Worm (Caenorhabditis elegans) whole organism, late embryonic: Measurements from ENCODE around the gene cdd-1.

ENCODE experiments used
- C08G9.2 ChIP-seq: sonication (generic microtip); optimal IDR thresholded peaks from 2 replicates; lab custom pipeline; 2016; ENCODE audit warnings: mild to moderate bottlenecking, missing genetic modification characterization, moderate library complexity, missing compliant biosample characterization
- F13H6.1 ChIP-seq: sonication (generic microtip); optimal IDR thresholded peaks from 2 replicates; lab custom pipeline; 2016; ENCODE audit warnings: missing genetic modification characterization, missing compliant biosample characterization
- K09A11.1 ChIP-seq: sonication (generic microtip); optimal IDR thresholded peaks from 2 replicates; lab custom pipeline; 2017; ENCODE audit warnings: antibody characterized with exemption, mild to moderate bottlenecking, missing genetic modification characterization, missing compliant biosample characterization; ENCODE audit not compliant: insufficient read depth
- Y22D7AL.16 ChIP-seq: sonication (generic microtip); optimal IDR thresholded peaks from 2 replicates; lab custom pipeline; 2016; ENCODE audit warnings: missing genetic modification characterization, missing compliant biosample characterization
- ahr-1 ChIP-seq: sonication (generic microtip); optimal IDR thresholded peaks from 2 replicates; lab custom pipeline; 2016; ENCODE audit warnings: missing genetic modification characterization, missing compliant biosample characterization
- ceh-22 ChIP-seq: sonication (generic microtip); optimal IDR thresholded peaks from 2 replicates; lab custom pipeline; 2017; ENCODE audit warnings: missing biosample characterization, missing genetic modification characterization
- ceh-34 ChIP-seq: sonication (generic microtip); optimal IDR thresholded peaks from 2 replicates; lab custom pipeline; 2016; ENCODE audit warnings: mild to moderate bottlenecking, missing genetic modification characterization, missing compliant biosample characterization
- ceh-45 ChIP-seq: fragments of 200-800 bp; sonication (Bioruptor generic); IDR thresholded peaks from 2 replicates; pipeline ENCODE4 v1.3.6; 2022; ENCODE audit warnings: missing genetic modification reagents, missing genetic modification characterization, missing compliant biosample characterization
- dve-1 ChIP-seq: sonication (generic microtip); optimal IDR thresholded peaks from 2 replicates; lab custom pipeline; 2017; ENCODE audit warnings: antibody characterized with exemption, mild to moderate bottlenecking, missing genetic modification characterization, missing compliant biosample characterization
- ets-4 ChIP-seq: sonication (generic microtip); optimal IDR thresholded peaks from 2 replicates; lab custom pipeline; 2016; ENCODE audit warnings: missing genetic modification characterization, missing compliant biosample characterization
- fkh-10 ChIP-seq: fragments of 150-350 bp; optimal IDR thresholded peaks from 2 replicates; lab custom pipeline; 2014; ENCODE audit warnings: missing biosample characterization, missing genetic modification reagents, missing genetic modification characterization
- hlh-6 ChIP-seq: sonication (generic microtip); optimal IDR thresholded peaks from 2 replicates; lab custom pipeline; 2016; ENCODE audit warnings: missing genotype, missing genetic modification characterization, missing compliant biosample characterization
- ztf-16 ChIP-seq: sonication (generic microtip); optimal IDR thresholded peaks from 2 replicates; lab custom pipeline; 2017; ENCODE audit warnings: missing genetic modification characterization, missing compliant biosample characterization

DNA sequence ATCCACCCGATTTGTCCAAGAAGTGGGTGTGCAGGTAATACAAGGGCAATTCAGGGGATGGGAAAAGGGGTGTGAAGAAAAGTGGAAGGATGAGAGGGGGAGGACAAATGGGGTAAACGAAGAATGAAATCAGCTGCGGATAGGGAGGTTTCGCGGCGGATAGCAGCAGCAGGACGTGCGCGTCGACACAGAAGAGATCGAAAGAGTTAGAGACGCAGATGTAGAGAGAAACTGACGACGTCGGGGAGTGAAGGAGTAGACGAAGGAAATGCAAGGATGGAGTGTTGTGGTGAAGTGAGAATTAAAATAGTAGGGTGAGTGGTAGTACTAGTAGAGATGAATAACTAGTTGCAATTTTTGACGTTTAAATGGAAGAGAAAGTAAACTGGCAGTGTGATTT lies 41.3 kb upstream of the cdd-1 start, which contains the start of gene M60.6:
- no peak for TF ChIP-seq ceh-34 (tag; lab: Kevin White, UChicago)
- no peak for TF ChIP-seq ceh-45
- TF ChIP-seq ztf-16 (tag; lab: Kevin White, UChicago), result no peak
- TF ChIP-seq fkh-10 (GFP tag; lab: Kevin White, UChicago), result no peak
- TF ChIP-seq hlh-6 (tag; lab: Kevin White, UChicago), result no peak
- no peak for TF ChIP-seq C08G9.2 (tag; lab: Kevin White, UChicago)
- no peak for TF ChIP-seq K09A11.1
- TF ChIP-seq F13H6.1 (tag; lab: Kevin White, UChicago), result peak; percentile 25
- no peak for TF ChIP-seq dve-1 (tag; lab: Kevin White, UChicago)
- TF ChIP-seq ceh-22 (tag; lab: Kevin White, UChicago), result no peak
- no peak for TF ChIP-seq ahr-1 (tag; lab: Kevin White, UChicago)
- no peak for TF ChIP-seq ets-4
- no peak for TF ChIP-seq Y22D7AL.16
